Worm (Caenorhabditis elegans): ENCODE data around the gene Y43E12A.2.

Gene Y43E12A.2

DNA sequence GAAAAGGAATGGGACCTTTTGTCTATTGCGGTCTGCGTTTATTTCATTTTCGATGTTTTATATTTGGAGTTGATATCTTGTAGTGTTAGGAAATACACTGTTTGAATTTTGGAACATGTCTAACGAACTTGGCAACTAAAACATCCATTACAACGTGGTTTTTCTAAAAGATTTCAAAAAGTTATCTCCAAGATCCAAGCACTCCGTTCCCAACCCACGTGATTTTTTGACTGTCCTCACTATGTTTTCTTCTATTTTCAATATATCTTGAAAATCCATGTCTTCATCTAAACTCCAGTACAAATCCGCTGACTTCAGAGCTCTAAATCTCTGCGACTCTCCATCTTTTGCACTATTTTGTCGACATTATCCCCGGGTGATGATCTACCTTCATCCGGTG, 19.8 kb downstream of the Y43E12A.2 start, which contains the start of gene F13H10.9:
Gene F13H10.9 (plus strand): TSS at position 301 of the 400 bp plus-strand sequence.
- TF ChIP-seq odd-2 (tag; optimal IDR thresholded peaks at IDR 0.05): no peak

DNA sequence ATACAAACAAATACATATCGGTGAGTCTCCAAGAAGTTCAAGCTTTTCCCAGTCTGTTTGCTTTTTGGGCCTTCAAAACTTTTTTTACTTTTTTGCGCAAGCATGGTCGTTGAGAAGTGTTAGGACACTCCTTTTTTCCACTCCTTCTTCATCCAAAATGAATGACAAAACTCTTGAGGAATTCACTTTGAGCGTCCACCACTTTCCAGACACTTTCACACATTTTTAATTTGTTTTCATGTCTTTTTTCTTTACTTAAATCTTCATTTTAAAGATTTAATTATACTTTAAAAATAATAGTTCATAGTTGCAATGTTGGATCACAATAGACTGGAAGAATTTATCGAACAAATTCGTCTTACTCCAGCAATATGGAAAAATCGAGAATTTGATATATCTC, 22.4 kb downstream of the Y43E12A.2 start, which contains the start of gene F13H10.1:
Gene F13H10.1 (plus strand): TSS at position 301 of the 400 bp plus-strand sequence.
- TF ChIP-seq elt-2 (tag; optimal IDR thresholded peaks at IDR 0.05): no peak
- no peak for TF ChIP-seq ceh-14 (tag; optimal IDR thresholded peaks at IDR 0.05)

DNA sequence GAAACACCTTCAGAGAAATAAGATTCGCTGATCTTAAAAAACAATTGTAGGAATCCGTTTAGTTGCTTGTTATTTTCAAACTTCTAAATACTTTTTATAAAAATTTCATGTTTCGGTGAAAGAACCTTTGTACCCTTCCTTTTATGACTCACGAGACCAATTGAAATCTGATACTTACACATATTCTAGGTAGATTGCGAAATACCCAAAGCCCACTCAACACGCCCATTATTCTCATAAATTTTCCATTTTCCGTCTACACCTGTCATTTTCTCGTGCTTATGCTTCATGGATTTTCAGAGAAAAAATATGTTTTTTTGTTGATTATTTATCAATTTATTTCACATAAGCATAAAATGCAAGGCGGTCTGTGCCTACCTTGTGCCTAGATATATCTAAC, 24.5 kb downstream of the Y43E12A.2 start:
- TF ChIP-seq unc-3 (GFP tag; conservative IDR thresholded peaks at IDR 0.05) (no peak), unc-3 (tag; optimal IDR thresholded peaks at IDR 0.05) (no peak), F13H6.1 (tag; optimal IDR thresholded peaks at IDR 0.05) (no peak), fkh-10 (GFP tag; optimal IDR thresholded peaks at IDR 0.05) (no peak), ceh-34 (tag; optimal IDR thresholded peaks at IDR 0.05) (peak; percentile 69)

DNA sequence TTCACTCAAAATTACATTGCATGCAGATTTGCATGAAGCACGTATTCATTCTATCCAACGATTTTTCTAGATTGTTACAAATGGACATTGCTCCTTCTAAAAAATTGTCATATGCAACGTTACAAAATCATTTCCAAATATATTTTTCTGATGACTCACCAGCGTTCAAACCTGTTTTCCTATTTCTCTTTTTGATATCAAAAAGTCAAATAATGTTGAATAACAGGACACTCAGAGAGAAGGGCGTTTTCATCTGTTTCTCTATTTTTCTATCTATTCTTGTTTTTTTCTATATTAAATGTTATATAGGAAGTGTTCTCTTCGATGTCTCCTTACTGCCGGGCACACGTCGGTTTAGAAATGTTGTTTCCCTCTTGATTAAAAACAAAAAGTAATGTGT, 25.0 kb downstream of the Y43E12A.2 start:
- no peak for TF ChIP-seq rnt-1 (tag; optimal IDR thresholded peaks at IDR 0.05)

DNA sequence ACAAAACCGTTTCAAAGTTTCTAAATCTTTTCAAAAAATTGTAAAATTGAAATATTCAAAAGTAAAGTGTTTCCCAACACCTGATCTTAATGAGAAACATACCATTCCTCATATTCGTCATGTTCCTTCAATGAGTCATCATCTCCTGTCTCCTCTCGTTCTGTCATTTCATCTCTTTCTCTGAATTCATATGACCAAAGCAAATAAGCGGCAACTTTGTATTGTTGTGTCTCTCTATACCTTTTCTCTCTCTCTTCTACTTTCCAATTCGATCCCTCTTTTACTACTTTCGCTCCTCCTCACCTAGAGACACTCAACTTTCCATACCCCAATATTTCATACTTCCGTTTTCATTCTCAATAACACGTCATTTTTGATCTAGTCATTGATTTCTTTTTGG, 26.4 kb downstream of the Y43E12A.2 start:
- TF ChIP-seq ceh-24 (tag; optimal IDR thresholded peaks at IDR 0.05) (no peak), hlh-30 (tag; optimal IDR thresholded peaks at IDR 0.05; ENCODE audit: insufficient read depth) (peak; percentile 20)

DNA sequence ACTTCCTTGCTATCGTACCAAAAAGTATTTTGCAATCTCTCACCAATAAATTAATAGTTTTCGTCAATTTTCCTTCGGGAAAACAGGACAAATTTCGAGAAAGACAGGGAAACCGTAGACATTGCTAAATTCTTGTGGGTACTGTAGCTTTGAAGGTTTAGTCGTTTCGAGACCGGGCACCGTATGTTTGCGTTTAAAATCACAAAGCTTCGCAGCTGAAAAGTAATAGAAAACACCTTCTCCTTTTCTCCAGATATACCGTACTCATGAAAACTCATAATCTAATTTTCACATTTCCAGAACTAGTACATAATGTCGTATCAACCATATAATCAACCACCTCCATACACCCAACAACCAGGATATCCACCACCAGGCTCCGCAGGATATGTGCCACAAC, 27.1 kb downstream of the Y43E12A.2 start, which contains the start of gene F13H10.6:
Gene F13H10.6 (plus strand): TSS at position 301 of the 400 bp plus-strand sequence.
- no peak for TF ChIP-seq pha-4 (tag; optimal IDR thresholded peaks at IDR 0.05)
- TF ChIP-seq unc-42 (tag; optimal IDR thresholded peaks at IDR 0.05): no peak
- no peak for TF ChIP-seq nhr-11 (tag; optimal IDR thresholded peaks at IDR 0.05)
- no peak for TF ChIP-seq ttx-3 (tag; optimal IDR thresholded peaks at IDR 0.05)
- TF ChIP-seq eyg-1 (tag; optimal IDR thresholded peaks at IDR 0.05): no peak
- TF ChIP-seq pax-1 (tag; optimal IDR thresholded peaks at IDR 0.05): no peak
- no peak for TF ChIP-seq ztf-16 (tag; optimal IDR thresholded peaks at IDR 0.05)
- no peak for TF ChIP-seq lin-11 (tag; optimal IDR thresholded peaks at IDR 0.05)
- no peak for TF ChIP-seq fax-1 (tag; optimal IDR thresholded peaks at IDR 0.05)
- TF ChIP-seq odd-2 (tag; optimal IDR thresholded peaks at IDR 0.05): no peak
- no peak for TF ChIP-seq unc-86 (tag; optimal IDR thresholded peaks at IDR 0.05)
- no peak for TF ChIP-seq ceh-30 (tag; optimal IDR thresholded peaks at IDR 0.05)
- no peak for TF ChIP-seq dmd-4 (tag; optimal IDR thresholded peaks at IDR 0.05; ENCODE audit: borderline replicate concordance)
- no peak for TF ChIP-seq sox-2 (GFP tag; IDR thresholded peaks at IDR 0.05)
- no peak for TF ChIP-seq ama-1 (optimal IDR thresholded peaks at IDR 0.05)
- TF ChIP-seq sdc-2 (tag; optimal IDR thresholded peaks at IDR 0.05): no peak
- TF ChIP-seq ceh-48 (tag; optimal IDR thresholded peaks at IDR 0.05): no peak
- no peak for TF ChIP-seq C38D4.7 (GFP tag; optimal IDR thresholded peaks at IDR 0.05)
- TF ChIP-seq nhr-232 (tag; optimal IDR thresholded peaks at IDR 0.05): no peak
- no peak for TF ChIP-seq fkh-6 (tag; optimal IDR thresholded peaks at IDR 0.05)

DNA sequence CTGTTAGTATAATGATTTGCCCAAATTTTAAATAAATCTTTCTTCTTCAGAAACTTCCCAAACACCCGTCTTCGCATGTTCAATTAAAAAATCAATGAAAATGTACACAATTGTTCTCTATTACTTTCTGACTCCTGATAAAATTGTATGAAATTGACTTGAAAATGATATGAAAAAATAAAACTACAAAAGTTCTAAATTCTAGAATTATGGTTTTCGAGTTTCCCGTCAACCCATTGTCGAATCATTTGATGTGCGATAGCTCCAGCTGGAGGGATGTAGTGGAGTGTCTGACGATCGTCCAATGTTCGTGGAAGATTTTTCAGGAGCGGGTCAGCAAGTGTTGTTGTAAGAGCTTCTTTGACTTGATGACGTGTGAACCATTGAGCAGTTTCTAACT, 28.1 kb downstream of the Y43E12A.2 start:
- TF ChIP-seq hlh-15 (tag; optimal IDR thresholded peaks at IDR 0.05): no peak

DNA sequence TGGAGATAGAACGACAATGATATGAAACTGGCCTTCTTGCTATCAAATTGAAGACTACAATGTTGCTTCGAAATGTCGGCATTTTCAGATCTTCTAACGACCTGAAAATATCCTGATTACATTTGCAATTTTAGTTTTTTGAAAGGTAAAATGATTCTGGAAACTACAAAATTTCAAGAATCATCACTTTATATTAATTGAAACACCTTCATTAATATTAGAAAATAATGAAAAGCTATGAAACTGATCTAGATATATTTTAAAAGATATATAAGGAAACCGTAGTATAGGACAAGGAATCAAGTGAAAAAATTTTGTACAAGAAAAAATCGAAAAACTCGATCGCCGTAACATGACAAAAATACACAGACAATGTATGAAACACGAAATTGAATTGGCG, 30.1 kb downstream of the Y43E12A.2 start, which contains the start of gene ndx-9:
Gene ndx-9 (minus strand): TSS at position 101 of the 400 bp plus-strand sequence.
- TF ChIP-seq nhr-232 (tag; optimal IDR thresholded peaks at IDR 0.05): no peak
- TF ChIP-seq dmd-4 (tag; optimal IDR thresholded peaks at IDR 0.05; ENCODE audit: borderline replicate concordance): no peak

Data from whole organism, late embryonic.